Worm (Caenorhabditis elegans) whole organism, L2 larva: ENCODE results near the gene snpc-3.4.

Source experiments
- C34F6.9 ChIP-seq: fragments of 150-350 bp; optimal IDR thresholded peaks from 2 replicates; lab custom pipeline; 2014; ENCODE audit warnings: missing biosample characterization, missing genetic modification characterization
- F13H6.1 ChIP-seq: sonication (generic microtip); optimal IDR thresholded peaks from 2 replicates; lab custom pipeline; 2016; ENCODE audit warnings: missing genetic modification characterization, missing compliant biosample characterization
- alr-1 ChIP-seq: fragments of 150-350 bp; optimal IDR thresholded peaks from 2 replicates; lab custom pipeline; 2014; ENCODE audit warnings: missing biosample characterization, missing genetic modification characterization
- ama-1 ChIP-seq: fragments of 150-350 bp; optimal IDR thresholded peaks from 2 replicates; lab custom pipeline; 2018; ENCODE audit warnings: inconsistent platforms
- crh-2 ChIP-seq: sonication (generic microtip); optimal IDR thresholded peaks from 2 replicates; lab custom pipeline; 2017; ENCODE audit warnings: missing biosample characterization, missing genetic modification characterization
- elt-1 ChIP-seq: fragments of 150-350 bp; optimal IDR thresholded peaks from 2 replicates; lab custom pipeline; 2014; ENCODE audit warnings: missing biosample characterization, missing genetic modification characterization
- fos-1 ChIP-seq: fragments of 150-350 bp; optimal IDR thresholded peaks from 2 replicates; lab custom pipeline; 2014; ENCODE audit warnings: missing biosample characterization, missing genetic modification characterization
- gmeb-1 ChIP-seq: fragments of 150-350 bp; optimal IDR thresholded peaks from 2 replicates; lab custom pipeline; 2014; ENCODE audit warnings: missing biosample characterization, missing genetic modification characterization
- lin-13 ChIP-seq: fragments of 150-350 bp; optimal IDR thresholded peaks from 2 replicates; lab custom pipeline; 2014; ENCODE audit warnings: missing biosample characterization, missing genetic modification reagents, missing genetic modification characterization
- lsy-2 ChIP-seq, 2 experiments: fragments of 150-350 bp in 1 of 2; sonication (generic microtip) in 1 of 2; optimal IDR thresholded peaks; 2 replicates each; lab custom pipeline; 2014 to 2017; ENCODE audit warnings: missing biosample characterization in 2 of 2, missing genetic modification characterization in 2 of 2
- mab-5 ChIP-seq: fragments of 150-350 bp; optimal IDR thresholded peaks from 2 replicates; lab custom pipeline; 2014; ENCODE audit warnings: missing biosample characterization, missing genetic modification characterization
- mbf-1 ChIP-seq: sonication (generic microtip); optimal IDR thresholded peaks from 2 replicates; lab custom pipeline; 2017; ENCODE audit warnings: missing biosample characterization, missing genetic modification characterization
- mdl-1 ChIP-seq, 2 experiments: fragments of 150-350 bp in 1 of 2; sonication (generic microtip) in 1 of 2; optimal IDR thresholded peaks; 2 replicates each; lab custom pipeline; 2017; ENCODE audit warnings: missing biosample characterization in 2 of 2, missing genetic modification characterization in 2 of 2
- nhr-129 ChIP-seq: fragments of 150-350 bp; optimal IDR thresholded peaks from 2 replicates; lab custom pipeline; 2014; ENCODE audit warnings: missing biosample characterization, missing genetic modification characterization
- nhr-21 ChIP-seq: fragments of 150-350 bp; optimal IDR thresholded peaks from 2 replicates; lab custom pipeline; 2014; ENCODE audit warnings: missing biosample characterization, missing genetic modification characterization
- nhr-23 ChIP-seq: fragments of 150-350 bp; optimal IDR thresholded peaks from 2 replicates; lab custom pipeline; 2014; ENCODE audit warnings: missing biosample characterization, missing genetic modification reagents, missing genetic modification characterization
- nhr-237 ChIP-seq: fragments of 150-350 bp; optimal IDR thresholded peaks from 2 replicates; lab custom pipeline; 2014; ENCODE audit warnings: missing biosample characterization, missing genetic modification characterization
- peb-1 ChIP-seq: fragments of 150-350 bp; optimal IDR thresholded peaks from 2 replicates; lab custom pipeline; 2014; ENCODE audit warnings: missing biosample characterization, missing genetic modification characterization
- sem-4 ChIP-seq: fragments of 150-350 bp; optimal IDR thresholded peaks from 2 replicates; lab custom pipeline; 2014; ENCODE audit warnings: missing biosample characterization, missing genetic modification reagents, missing genetic modification characterization
- skn-1 ChIP-seq: sonication (generic microtip); optimal IDR thresholded peaks from 2 replicates; lab custom pipeline; 2017; ENCODE audit warnings: missing biosample characterization, missing genetic modification characterization
- sma-3 ChIP-seq: sonication (generic microtip); optimal IDR thresholded peaks from 2 replicates; lab custom pipeline; 2016; ENCODE audit warnings: missing genetic modification reagents, missing genetic modification characterization, missing compliant biosample characterization
- sma-9 ChIP-seq, 2 experiments: fragments of 150-350 bp in 1 of 2; sonication (generic microtip) in 1 of 2; optimal IDR thresholded peaks; 2 replicates each; lab custom pipeline; 2014 to 2016; ENCODE audit warnings: missing genetic modification characterization in 2 of 2, mild to moderate bottlenecking in 1 of 2, missing biosample characterization in 1 of 2, missing compliant biosample characterization in 1 of 2, missing genetic modification reagents in 1 of 2, moderate library complexity in 1 of 2
- unc-39 ChIP-seq: fragments of 150-350 bp; optimal IDR thresholded peaks from 2 replicates; lab custom pipeline; 2014; ENCODE audit warnings: missing biosample characterization, missing genetic modification characterization
- unc-55 ChIP-seq: fragments of 150-350 bp; sonication (generic microtip); optimal IDR thresholded peaks from 3 replicates; lab custom pipeline; 2014; ENCODE audit warnings: missing biosample characterization, missing genetic modification reagents, missing genetic modification characterization
- unc-62 ChIP-seq: fragments of 150-350 bp; optimal IDR thresholded peaks from 2 replicates; lab custom pipeline; 2014; ENCODE audit warnings: missing biosample characterization, missing genetic modification reagents, missing genetic modification characterization
- zag-1 ChIP-seq: fragments of 150-350 bp; optimal IDR thresholded peaks from 2 replicates; lab custom pipeline; 2014; ENCODE audit warnings: missing biosample characterization, missing genetic modification characterization
- ztf-1 ChIP-seq: fragments of 200-800 bp; sonication (Bioruptor generic); conservative IDR thresholded peaks from 2 replicates; pipeline ENCODE4 v1.3.6; 2022; ENCODE audit warnings: missing genetic modification characterization, missing compliant biosample characterization
- ztf-11 ChIP-seq: sonication (generic microtip); optimal IDR thresholded peaks from 2 replicates; lab custom pipeline; 2017; ENCODE audit warnings: missing biosample characterization, missing genetic modification characterization
- ztf-4 ChIP-seq: fragments of 150-350 bp; optimal IDR thresholded peaks from 2 replicates; lab custom pipeline; 2014; ENCODE audit warnings: missing biosample characterization, missing genetic modification characterization

snpc-3.4 gene

ce11 chrIII:4018095-4018498 is 1.7 kb upstream of the snpc-3.4 start (continued):
- TF ChIP-seq crh-2 (tag; lab: Kevin White, UChicago) = peak; percentile 4
- TF ChIP-seq ztf-11 (tag; lab: Kevin White, UChicago) = peak; percentile 14
- peak; percentile 85 for TF ChIP-seq nhr-129 (tag; lab: Kevin White, UChicago)
- no peak for TF ChIP-seq unc-39 (tag; lab: Kevin White, UChicago)
- TF ChIP-seq zag-1 (tag; lab: Kevin White, UChicago) = peak; percentile 74
- no peak for TF ChIP-seq unc-62 (GFP tag; lab: Kevin White, UChicago)
- TF ChIP-seq gmeb-1 (tag; lab: Kevin White, UChicago) = no peak
- no peak for TF ChIP-seq sma-3 (GFP tag; lab: Kevin White, UChicago)
- TF ChIP-seq nhr-237 (tag; lab: Kevin White, UChicago) = peak; percentile 46

DNA sequence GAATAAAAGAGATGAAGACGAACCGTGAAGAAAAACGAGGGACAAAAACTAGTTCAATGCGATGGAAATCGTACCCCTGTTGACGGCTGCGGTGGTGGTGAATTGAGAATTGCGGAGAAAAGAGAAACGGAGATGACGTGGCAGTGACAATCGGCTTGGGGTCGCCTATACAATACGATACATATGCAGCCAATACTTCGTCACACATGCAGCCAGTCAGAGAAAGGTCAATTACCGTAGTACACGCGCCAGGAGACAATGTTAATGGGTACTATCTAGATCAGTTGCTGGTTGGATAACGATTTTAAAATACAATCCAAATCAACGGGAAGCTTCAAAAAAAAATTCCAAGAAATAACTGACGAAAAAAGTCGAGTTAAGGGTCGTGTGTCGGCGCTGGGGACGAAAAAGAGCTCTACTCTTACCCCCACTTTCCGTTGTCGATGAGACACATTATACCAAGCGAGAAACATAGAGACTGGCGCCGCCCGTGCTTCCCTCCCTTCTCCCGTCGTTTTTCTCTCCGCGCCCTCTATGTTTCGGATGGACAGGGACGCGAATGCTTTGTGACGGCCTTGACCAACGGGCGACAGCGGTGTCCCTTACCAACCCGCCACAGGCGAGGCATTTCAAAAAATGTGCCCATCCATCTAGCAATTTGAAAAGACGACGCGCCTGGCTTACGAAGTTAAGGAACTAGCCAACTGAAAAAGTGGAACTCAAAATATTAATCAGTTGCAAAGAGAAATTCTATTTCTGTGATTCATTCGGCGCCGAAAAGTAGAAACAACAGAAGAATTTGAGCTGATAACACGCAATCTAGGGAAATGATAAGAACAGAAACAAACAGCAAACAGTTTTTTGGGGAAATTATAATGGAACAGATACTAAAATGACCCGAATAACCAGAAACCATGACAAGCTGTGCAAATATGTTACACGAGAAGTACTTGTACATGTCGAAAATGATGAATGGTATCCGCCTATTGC is 951 bp upstream of the snpc-3.4 start:
- TF ChIP-seq mbf-1 (tag; lab: Kevin White, UChicago) (no peak), lin-13 (GFP tag; lab: Kevin White, UChicago) (peak; percentile 5), sem-4 (tag; lab: Kevin White, UChicago) (peak; percentile 39), nhr-23 (tag; lab: Kevin White, UChicago) (no peak), unc-55 (peak; percentile 32), crh-2 (tag; lab: Kevin White, UChicago) (peak; percentile 18), ama-1 (lab: Kevin White, UChicago) (no peak), gmeb-1 (tag; lab: Kevin White, UChicago) (no peak), mab-5 (peak; percentile 14), C34F6.9 (tag; lab: Kevin White, UChicago) (peak; percentile 21), F13H6.1 (tag; lab: Kevin White, UChicago) (peak; percentile 34), skn-1 (tag; lab: Kevin White, UChicago) (no peak), lsy-2 (tag; optimal IDR thresholded peaks at IDR 0.05; lab: Kevin White, UChicago) (peak in 1 of 2 experiments; percentile 46), nhr-129 (tag; lab: Kevin White, UChicago) (peak; percentile 9), fos-1 (tag; lab: Kevin White, UChicago) (peak; percentile 88)

ce11 chrIII:4021866-4022265 is 2.0 kb downstream of the snpc-3.4 start, which contains the start of gene tftc-5:
Gene tftc-5, plus strand, starts transcription at chrIII:4022166.
- TF ChIP-seq ztf-1 (no peak), unc-62 (GFP tag; lab: Kevin White, UChicago) (no peak), nhr-129 (tag; lab: Kevin White, UChicago) (no peak), lin-13 (GFP tag; lab: Kevin White, UChicago) (no peak), ztf-11 (tag; lab: Kevin White, UChicago) (no peak), zag-1 (tag; lab: Kevin White, UChicago) (no peak), alr-1 (tag; lab: Kevin White, UChicago) (no peak)

DNA sequence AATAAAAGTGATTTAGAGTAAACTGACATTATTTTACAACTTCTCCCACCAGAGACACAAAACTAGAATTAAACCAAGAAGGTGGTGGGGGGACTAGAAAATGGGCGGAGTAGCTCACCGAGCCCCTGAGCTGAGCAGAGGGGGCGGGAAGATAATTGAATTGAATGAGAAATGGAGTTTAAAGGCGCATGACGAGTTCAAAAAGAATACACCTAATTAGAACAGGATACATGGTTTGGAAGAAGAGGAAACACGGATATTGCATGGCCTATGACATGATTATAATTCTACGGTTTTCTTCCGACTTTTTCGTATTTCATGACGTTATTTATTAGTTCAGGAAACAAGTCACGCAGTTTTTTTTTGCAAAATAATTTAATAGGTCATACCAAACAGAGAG is 8.2 kb downstream of the snpc-3.4 start, which contains the start of gene T02C12.5:
T02C12.5 (minus strand) TSS at position 101 of the 400 bp plus-strand sequence.
- TF ChIP-seq ztf-4 (tag; lab: Kevin White, UChicago) (no peak), nhr-21 (tag; lab: Kevin White, UChicago) (no peak), sem-4 (tag; lab: Kevin White, UChicago) (no peak), ama-1 (lab: Kevin White, UChicago) (no peak), skn-1 (tag; lab: Kevin White, UChicago) (no peak), elt-1 (no peak)

- TF ChIP-seq elt-1 (no peak), peb-1 (tag; lab: Kevin White, UChicago) (no peak), mdl-1 (tag; optimal IDR thresholded peaks at IDR 0.05; lab: Kevin White, UChicago) (no peak), ztf-11 (tag; lab: Kevin White, UChicago) (no peak)
- TF ChIP-seq, all 48 proteins: peak for 0
These were observed 11.0 kb downstream of the snpc-3.4 start for ce11 chrIII:4030839-4031238.

DNA sequence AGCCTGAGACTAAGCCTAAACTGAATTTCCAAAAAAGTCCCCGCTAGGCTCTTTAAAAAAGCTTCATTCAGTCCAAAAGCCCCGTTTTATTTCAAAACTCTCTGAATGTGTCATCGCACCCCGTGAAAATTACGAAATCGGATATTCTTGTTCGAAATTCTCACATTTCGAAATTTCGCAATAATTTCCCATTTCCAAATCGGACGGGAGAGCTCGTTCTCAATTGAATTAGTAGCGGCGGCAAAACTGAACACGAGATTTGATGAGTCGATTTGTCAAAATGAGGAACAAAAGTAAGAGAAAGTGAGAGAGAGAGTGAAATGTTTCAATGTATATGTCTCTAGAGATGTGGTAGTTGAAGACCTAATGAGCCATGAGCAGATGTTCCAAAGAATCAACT is 15.1 kb downstream of the snpc-3.4 start:
- TF ChIP-seq unc-55 (peak; percentile 83), mbf-1 (tag; lab: Kevin White, UChicago) (no peak), lsy-2 (tag; optimal IDR thresholded peaks at IDR 0.05; lab: Kevin White, UChicago) (peak in 1 of 2 experiments; percentile 0), C34F6.9 (tag; lab: Kevin White, UChicago) (peak; percentile 38), unc-39 (tag; lab: Kevin White, UChicago) (no peak), zag-1 (tag; lab: Kevin White, UChicago) (peak; percentile 24), sma-9 (GFP tag; optimal IDR thresholded peaks at IDR 0.05; lab: Kevin White, UChicago) (peak; percentile 20), sma-9 (tag; optimal IDR thresholded peaks at IDR 0.05; lab: Kevin White, UChicago) (no peak), sem-4 (tag; lab: Kevin White, UChicago) (no peak)
